Worm (Caenorhabditis elegans) whole organism, L2 larva: Measurements from ENCODE around the gene fbxb-96.
"Not testable (repeated sequence)": the region's sequence is repeated elsewhere in the genome, so short reads cannot be mapped to it uniquely, and the experiment has no call there.

Experiments used
- C34F6.9 ChIP-seq: fragments of 150-350 bp; optimal IDR thresholded peaks from 2 replicates; lab custom pipeline; 2014; ENCODE audit warnings: missing biosample characterization, missing genetic modification characterization
- F13H6.1 ChIP-seq: sonication (generic microtip); optimal IDR thresholded peaks from 2 replicates; lab custom pipeline; 2016; ENCODE audit warnings: missing genetic modification characterization, missing compliant biosample characterization
- Y55F3AM.14 ChIP-seq: fragments of 200-800 bp; sonication (Bioruptor generic); optimal IDR thresholded peaks from 2 replicates; lab custom pipeline; 2018; ENCODE audit warnings: mild to moderate bottlenecking, missing genetic modification characterization, missing compliant biosample characterization
- ZK546.5 ChIP-seq: sonication (generic microtip); optimal IDR thresholded peaks from 2 replicates; lab custom pipeline; 2017; ENCODE audit warnings: missing biosample characterization, missing genetic modification characterization
- aly-2 ChIP-seq: fragments of 150-350 bp; optimal IDR thresholded peaks from 2 replicates; lab custom pipeline; 2014; ENCODE audit warnings: missing biosample characterization, missing genetic modification characterization
- ama-1 ChIP-seq: fragments of 150-350 bp; optimal IDR thresholded peaks from 2 replicates; lab custom pipeline; 2018; ENCODE audit warnings: inconsistent platforms
- ceh-16 ChIP-seq: fragments of 150-350 bp; optimal IDR thresholded peaks from 2 replicates; lab custom pipeline; 2014; ENCODE audit warnings: missing biosample characterization, missing genetic modification characterization
- ceh-82 ChIP-seq: fragments of 150-350 bp; optimal IDR thresholded peaks from 2 replicates; lab custom pipeline; 2014; ENCODE audit warnings: missing biosample characterization, missing genetic modification characterization
- dmd-4 ChIP-seq: sonication (generic microtip); optimal IDR thresholded peaks from 2 replicates; lab custom pipeline; 2017; ENCODE audit warnings: missing biosample characterization, missing genetic modification characterization
- egl-27 ChIP-seq: sonication (generic microtip); optimal IDR thresholded peaks from 3 replicates; lab custom pipeline; 2017; ENCODE audit warnings: missing biosample characterization, missing genetic modification reagents, missing genetic modification characterization
- elt-1 ChIP-seq: fragments of 150-350 bp; optimal IDR thresholded peaks from 2 replicates; lab custom pipeline; 2014; ENCODE audit warnings: missing biosample characterization, missing genetic modification characterization
- fos-1 ChIP-seq: fragments of 150-350 bp; optimal IDR thresholded peaks from 2 replicates; lab custom pipeline; 2014; ENCODE audit warnings: missing biosample characterization, missing genetic modification characterization
- gmeb-1 ChIP-seq: fragments of 150-350 bp; optimal IDR thresholded peaks from 2 replicates; lab custom pipeline; 2014; ENCODE audit warnings: missing biosample characterization, missing genetic modification characterization
- lin-11 ChIP-seq: fragments of 150-350 bp; sonication (generic microtip); optimal IDR thresholded peaks from 2 replicates; lab custom pipeline; 2014; ENCODE audit warnings: missing biosample characterization, missing genetic modification characterization, inconsistent platforms, mixed read lengths
- lin-39 ChIP-seq: fragments of 150-350 bp; optimal IDR thresholded peaks from 2 replicates; lab custom pipeline; 2014; ENCODE audit warnings: missing biosample characterization, missing genetic modification reagents, missing genetic modification characterization
- lsy-2 ChIP-seq, 2 experiments: fragments of 150-350 bp in 1 of 2; sonication (generic microtip) in 1 of 2; optimal IDR thresholded peaks; 2 replicates each; lab custom pipeline; 2014 to 2017; ENCODE audit warnings: missing biosample characterization in 2 of 2, missing genetic modification characterization in 2 of 2
- mbf-1 ChIP-seq: sonication (generic microtip); optimal IDR thresholded peaks from 2 replicates; lab custom pipeline; 2017; ENCODE audit warnings: missing biosample characterization, missing genetic modification characterization
- mdl-1 ChIP-seq, 2 experiments: fragments of 150-350 bp in 1 of 2; sonication (generic microtip) in 1 of 2; optimal IDR thresholded peaks; 2 replicates each; lab custom pipeline; 2017; ENCODE audit warnings: missing biosample characterization in 2 of 2, missing genetic modification characterization in 2 of 2
- nhr-12 ChIP-seq: fragments of 150-350 bp; optimal IDR thresholded peaks from 2 replicates; lab custom pipeline; 2014; ENCODE audit warnings: missing biosample characterization, missing genetic modification characterization
- nhr-129 ChIP-seq: fragments of 150-350 bp; optimal IDR thresholded peaks from 2 replicates; lab custom pipeline; 2014; ENCODE audit warnings: missing biosample characterization, missing genetic modification characterization
- nhr-21 ChIP-seq: fragments of 150-350 bp; optimal IDR thresholded peaks from 2 replicates; lab custom pipeline; 2014; ENCODE audit warnings: missing biosample characterization, missing genetic modification characterization
- nhr-237 ChIP-seq: fragments of 150-350 bp; optimal IDR thresholded peaks from 2 replicates; lab custom pipeline; 2014; ENCODE audit warnings: missing biosample characterization, missing genetic modification characterization
- nhr-77 ChIP-seq: fragments of 150-350 bp; optimal IDR thresholded peaks from 2 replicates; lab custom pipeline; 2014; ENCODE audit warnings: missing biosample characterization, missing genetic modification characterization
- peb-1 ChIP-seq: fragments of 150-350 bp; optimal IDR thresholded peaks from 2 replicates; lab custom pipeline; 2014; ENCODE audit warnings: missing biosample characterization, missing genetic modification characterization
- sma-3 ChIP-seq: sonication (generic microtip); optimal IDR thresholded peaks from 2 replicates; lab custom pipeline; 2016; ENCODE audit warnings: missing genetic modification reagents, missing genetic modification characterization, missing compliant biosample characterization
- snpc-4 ChIP-seq: fragments of 150-350 bp; optimal IDR thresholded peaks from 2 replicates; lab custom pipeline; 2014; ENCODE audit warnings: missing biosample characterization, missing genetic modification characterization
- unc-55 ChIP-seq: fragments of 150-350 bp; sonication (generic microtip); optimal IDR thresholded peaks from 3 replicates; lab custom pipeline; 2014; ENCODE audit warnings: missing biosample characterization, missing genetic modification reagents, missing genetic modification characterization
- zag-1 ChIP-seq: fragments of 150-350 bp; optimal IDR thresholded peaks from 2 replicates; lab custom pipeline; 2014; ENCODE audit warnings: missing biosample characterization, missing genetic modification characterization
- ztf-11 ChIP-seq: sonication (generic microtip); optimal IDR thresholded peaks from 2 replicates; lab custom pipeline; 2017; ENCODE audit warnings: missing biosample characterization, missing genetic modification characterization
- ztf-4 ChIP-seq: fragments of 150-350 bp; optimal IDR thresholded peaks from 2 replicates; lab custom pipeline; 2014; ENCODE audit warnings: missing biosample characterization, missing genetic modification characterization

Gene fbxb-96

ce11 chrII:1865683-1866431, 15.7 kb upstream of the fbxb-96 start, which contains the start of gene math-15:
TSS of gene math-15 (plus strand) at chrII:1866381.
- TF ChIP-seq peb-1 (tag; lab: Kevin White, UChicago) (no peak), fos-1 (peak; percentile 50), sma-3 (GFP tag; lab: Kevin White, UChicago) (no peak)

- no peak for TF ChIP-seq mdl-1 (tag; optimal IDR thresholded peaks at IDR 0.05; lab: Kevin White, UChicago)
- no peak for TF ChIP-seq nhr-12
- no peak for TF ChIP-seq aly-2 (tag; lab: Kevin White, UChicago)
- TF ChIP-seq ceh-82 (tag; lab: Kevin White, UChicago): no peak
- TF ChIP-seq egl-27: no peak
- TF ChIP-seq ztf-11 (tag; lab: Kevin White, UChicago): no peak
- TF ChIP-seq unc-55 (GFP tag; lab: Kevin White, UChicago): no peak
- TF ChIP-seq lsy-2 (tag; optimal IDR thresholded peaks at IDR 0.05; lab: Kevin White, UChicago): no peak
- TF ChIP-seq nhr-77: no peak
- no peak for TF ChIP-seq snpc-4 (tag; lab: Kevin White, UChicago)
- no peak for TF ChIP-seq lin-11 (tag; lab: Kevin White, UChicago)
- no peak for TF ChIP-seq Y55F3AM.14 (GFP tag; lab: Kevin White, UChicago)
Measured at ce11 chrII:1864278-1864677, 14.1 kb upstream of the fbxb-96 start, which contains the start of gene C16C4.17. TSS of gene C16C4.17 (plus strand) at chrII:1864578.

- not testable (repeated sequence) for TF ChIP-seq zag-1 (tag; lab: Kevin White, UChicago); elt-1; peb-1 (tag; lab: Kevin White, UChicago)
Measured at ce11 chrII:1862334-1862733, 12.1 kb upstream of the fbxb-96 start, which contains the start of gene fbxb-98. TSS of gene fbxb-98 (plus strand) at chrII:1862634.

ce11 chrII:1861285-1861793, 11.1 kb upstream of the fbxb-96 start, which contains the start of gene C16C4.18:
TSS of gene C16C4.18 (minus strand) at chrII:1861335.
- TF ChIP-seq nhr-129 (tag; lab: Kevin White, UChicago); ZK546.5; C34F6.9: not testable (repeated sequence)

- not testable (repeated sequence) for TF ChIP-seq egl-27; snpc-4 (tag; lab: Kevin White, UChicago); ama-1 (lab: Kevin White, UChicago)
Measured at ce11 chrII:1854094-1854493, 3.9 kb upstream of the fbxb-96 start, which contains the start of gene fbxb-95. TSS of gene fbxb-95 (plus strand) at chrII:1854394.

ce11 chrII:1852503-1852902, 2.3 kb upstream of the fbxb-96 start, which contains the start of gene C52E2.2:
TSS of gene C52E2.2 (plus strand) at chrII:1852803.
- no peak for TF ChIP-seq fos-1
- TF ChIP-seq Y55F3AM.14 (GFP tag; lab: Kevin White, UChicago): no peak
- TF ChIP-seq egl-27: no peak
- no peak for TF ChIP-seq lin-11 (tag; lab: Kevin White, UChicago)
- no peak for TF ChIP-seq mbf-1 (tag; lab: Kevin White, UChicago)
- TF ChIP-seq zag-1 (tag; lab: Kevin White, UChicago): no peak
- no peak for TF ChIP-seq lin-39
- no peak for TF ChIP-seq gmeb-1 (tag; lab: Kevin White, UChicago)
- TF ChIP-seq sma-3 (GFP tag; lab: Kevin White, UChicago): no peak
- no peak for TF ChIP-seq dmd-4
- no peak for TF ChIP-seq F13H6.1
- no peak for TF ChIP-seq ama-1 (lab: Kevin White, UChicago)
- no peak for TF ChIP-seq nhr-237 (tag; lab: Kevin White, UChicago)
- no peak for TF ChIP-seq nhr-21 (tag; lab: Kevin White, UChicago)
- TF ChIP-seq ceh-16 (tag; lab: Kevin White, UChicago): no peak
- TF ChIP-seq unc-55 (GFP tag; lab: Kevin White, UChicago): no peak
- TF ChIP-seq ztf-4 (tag; lab: Kevin White, UChicago): no peak
